Fruit fly (Drosophila melanogaster) whole organism, embryonic: ENCODE measurements around the gene CstF64.
A peak's percentile ranks its signal among the peaks of the same experiment; 100 is the strongest.

Experiments used
- Atf-2 ChIP-seq: fragments of 200-800 bp; sonication (Bioruptor generic); optimal IDR thresholded peaks from 2 replicates; lab custom pipeline; 2016; ENCODE audit warnings: missing biosample characterization, missing genetic modification characterization
- CG10147 ChIP-seq: fragments of 200-800 bp; sonication (Bioruptor generic); optimal IDR thresholded peaks from 2 replicates; lab custom pipeline; 2019; ENCODE audit warnings: missing biosample characterization, mild to moderate bottlenecking, missing genetic modification characterization, moderate library complexity
- CG10274 ChIP-seq: fragments of 200-800 bp; sonication (Bioruptor generic); optimal IDR thresholded peaks from 3 replicates; lab custom pipeline; 2017; ENCODE audit warnings: missing biosample characterization, mild to moderate bottlenecking, missing genetic modification characterization
- CG10979 ChIP-seq: fragments of 200-800 bp; sonication (Bioruptor generic); optimal IDR thresholded peaks from 2 replicates; lab custom pipeline; 2018; ENCODE audit warnings: missing biosample characterization, mild to moderate bottlenecking, missing genetic modification characterization, moderate library complexity
- CG11093 ChIP-seq: fragments of 200-800 bp; sonication (Bioruptor generic); IDR thresholded peaks from 3 replicates; pipeline ENCODE4 v1.3.6; 2022; ENCODE audit warnings: missing biosample characterization, missing genetic modification characterization
- CG12155 ChIP-seq: fragments of 200-800 bp; sonication (Bioruptor generic); optimal IDR thresholded peaks from 3 replicates; lab custom pipeline; 2016; ENCODE audit warnings: missing biosample characterization, missing genetic modification characterization
- CG13287 ChIP-seq: fragments of 200-800 bp; sonication (Bioruptor generic); IDR thresholded peaks from 2 replicates; pipeline ENCODE4 v1.3.6; 2022; ENCODE audit warnings: missing biosample characterization, missing genetic modification characterization; ENCODE audit not compliant: partially characterized antibody
- CG14667 ChIP-seq: fragments of 200-800 bp; sonication (Bioruptor generic); IDR thresholded peaks from 2 replicates; pipeline ENCODE4 v1.3.6; 2022; ENCODE audit warnings: missing biosample characterization, missing genetic modification characterization
- CG14710 ChIP-seq: fragments of 200-800 bp; sonication (Bioruptor generic); optimal IDR thresholded peaks from 3 replicates; lab custom pipeline; 2019; ENCODE audit warnings: missing biosample characterization, mild to moderate bottlenecking, missing genetic modification characterization, moderate library complexity
- CG14860 ChIP-seq: fragments of 200-800 bp; sonication (Bioruptor generic); IDR thresholded peaks from 3 replicates; pipeline ENCODE4 v1.3.6; 2022; ENCODE audit warnings: missing biosample characterization, missing genetic modification characterization; ENCODE audit not compliant: partially characterized antibody
- CG18262 ChIP-seq: fragments of 200-800 bp; optimal IDR thresholded peaks from 3 replicates; lab custom pipeline; 2019; ENCODE audit warnings: missing biosample characterization, mild to moderate bottlenecking, missing genetic modification characterization, moderate library complexity
- CG18599 ChIP-seq: fragments of 200-800 bp; sonication (Bioruptor generic); optimal IDR thresholded peaks from 3 replicates; lab custom pipeline; 2017; ENCODE audit warnings: missing biosample characterization, missing genetic modification characterization, mild to moderate bottlenecking, moderate library complexity, missing genetic modification reagents
- CG2116 ChIP-seq: fragments of 200-800 bp; sonication (Bioruptor generic); optimal IDR thresholded peaks from 3 replicates; lab custom pipeline; 2018; ENCODE audit warnings: missing biosample characterization, mild to moderate bottlenecking, missing genetic modification characterization
- CG30403 ChIP-seq: fragments of 200-800 bp; sonication (Bioruptor generic); optimal IDR thresholded peaks from 3 replicates; lab custom pipeline; 2016; ENCODE audit warnings: missing biosample characterization, missing genetic modification characterization
- CG7786 ChIP-seq: fragments of 200-800 bp; sonication (Bioruptor generic); optimal IDR thresholded peaks from 2 replicates; lab custom pipeline; 2016; ENCODE audit warnings: missing biosample characterization, missing genetic modification characterization
- CG7928 ChIP-seq: fragments of 200-800 bp; sonication (Bioruptor generic); optimal IDR thresholded peaks from 2 replicates; lab custom pipeline; 2017; ENCODE audit warnings: missing biosample characterization, mild to moderate bottlenecking, missing genetic modification characterization
- CG8388 ChIP-seq: fragments of 200-800 bp; sonication (Bioruptor generic); optimal IDR thresholded peaks from 2 replicates; lab custom pipeline; 2019; ENCODE audit warnings: missing biosample characterization, mild to moderate bottlenecking, missing genetic modification characterization, moderate library complexity
- Dad ChIP-seq: fragments of 200-800 bp; sonication (Bioruptor generic); optimal IDR thresholded peaks from 3 replicates; lab custom pipeline; 2016; ENCODE audit warnings: missing biosample characterization, missing genetic modification characterization
- Dref ChIP-seq: fragments of 200-800 bp; sonication (Bioruptor generic); IDR thresholded peaks from 2 replicates; pipeline ENCODE4 v1.3.6; 2022; ENCODE audit warnings: missing biosample characterization, missing genetic modification characterization
- MESR4 ChIP-seq: fragments of 200-800 bp; sonication (Bioruptor generic); optimal IDR thresholded peaks from 2 replicates; lab custom pipeline; 2018; ENCODE audit warnings: missing biosample characterization, mild to moderate bottlenecking, missing genetic modification characterization, moderate library complexity
- Med ChIP-seq: fragments of 200-800 bp; sonication (Bioruptor generic); peaks from one replicate; lab custom pipeline; 2016; ENCODE audit warnings: missing biosample characterization, missing genetic modification characterization, mild to moderate bottlenecking, inconsistent platforms, moderate library complexity
- Opbp ChIP-seq: fragments of 200-800 bp; sonication (Bioruptor generic); IDR thresholded peaks from 3 replicates; pipeline ENCODE4 v1.3.6; 2022; ENCODE audit warnings: missing biosample characterization, missing genetic modification characterization; ENCODE audit not compliant: partially characterized antibody
- Pdp1 ChIP-seq, 2 experiments: fragments of 200-800 bp; sonication (Bioruptor generic); optimal IDR thresholded peaks; 3 replicates each; lab custom pipeline; 2016; ENCODE audit warnings: missing biosample characterization in 2 of 2, missing genetic modification characterization in 2 of 2, mild to moderate bottlenecking in 1 of 2, moderate library complexity in 1 of 2
- Side ChIP-seq: fragments of 200-800 bp; sonication (Bioruptor generic); optimal IDR thresholded peaks from 2 replicates; lab custom pipeline; 2016; ENCODE audit warnings: missing biosample characterization, missing genetic modification characterization
- Sin3A ChIP-seq: fragments of >200 bp; optimal IDR thresholded peaks from 2 replicates; lab custom pipeline; 2018
- Tbp ChIP-seq: fragments of >200 bp; optimal IDR thresholded peaks from 2 replicates; lab custom pipeline; 2018; ENCODE audit warnings: missing biosample characterization, missing genetic modification characterization
- abd-A ChIP-seq: fragments of 200-800 bp; sonication (Bioruptor generic); optimal IDR thresholded peaks from 3 replicates; lab custom pipeline; 2019; ENCODE audit warnings: missing biosample characterization, mild to moderate bottlenecking, missing genetic modification characterization, moderate library complexity
- ato ChIP-seq: fragments of 200-800 bp; sonication (Bioruptor generic); IDR thresholded peaks from 2 replicates; pipeline ENCODE4 v1.3.6; 2022; ENCODE audit warnings: missing biosample characterization, missing genetic modification characterization; ENCODE audit not compliant: partially characterized antibody
- bab2 ChIP-seq: fragments of 200-800 bp; sonication (Bioruptor generic); optimal IDR thresholded peaks from 2 replicates; lab custom pipeline; 2016; ENCODE audit warnings: missing biosample characterization, missing genetic modification characterization
- bcd ChIP-seq: fragments of 200-800 bp; sonication (Bioruptor generic); optimal IDR thresholded peaks from 2 replicates; lab custom pipeline; 2017; ENCODE audit warnings: missing biosample characterization, mild to moderate bottlenecking, missing genetic modification characterization
- dysf ChIP-seq: fragments of 200-800 bp; sonication (Bioruptor generic); IDR thresholded peaks from 3 replicates; pipeline ENCODE4 v1.3.6; 2022; ENCODE audit warnings: missing biosample characterization, missing genetic modification characterization
- en ChIP-seq: fragments of 200-800 bp; sonication (Bioruptor generic); optimal IDR thresholded peaks from 2 replicates; lab custom pipeline; 2016; ENCODE audit warnings: missing biosample characterization, missing genetic modification characterization
- gfzf ChIP-seq: fragments of 200-800 bp; sonication (Bioruptor generic); optimal IDR thresholded peaks from 2 replicates; lab custom pipeline; 2016; ENCODE audit warnings: missing biosample characterization, mild to moderate bottlenecking, missing genetic modification characterization, moderate library complexity
- grau ChIP-seq: fragments of 200-800 bp; optimal IDR thresholded peaks from 3 replicates; lab custom pipeline; 2019; ENCODE audit warnings: missing biosample characterization, mild to moderate bottlenecking, missing genetic modification characterization, moderate library complexity
- hkb ChIP-seq, 2 experiments: fragments of 200-800 bp in 1 of 2; fragments of >200 bp in 1 of 2; sonication (Bioruptor generic) in 1 of 2; IDR thresholded peaks in 1 of 2; optimal IDR thresholded peaks in 1 of 2; 2 replicates each; pipeline versions ENCODE4 v1.3.6 to Lab custom; 2017 to 2022; ENCODE audit warnings: missing biosample characterization in 1 of 2, missing genetic modification characterization in 1 of 2
- inv ChIP-seq: fragments of 200-800 bp; sonication (Bioruptor generic); IDR thresholded peaks from 2 replicates; pipeline ENCODE4 v1.3.6; 2022; ENCODE audit warnings: missing biosample characterization, missing genetic modification characterization; ENCODE audit not compliant: partially characterized antibody
- kni ChIP-seq: fragments of 200-800 bp; sonication (Bioruptor generic); optimal IDR thresholded peaks from 3 replicates; lab custom pipeline; 2017; ENCODE audit warnings: mild to moderate bottlenecking, missing biosample characterization, missing genetic modification reagents, missing genetic modification characterization
- knrl ChIP-seq: fragments of 200-800 bp; sonication (Bioruptor generic); IDR thresholded peaks from 3 replicates; pipeline ENCODE4 v1.3.6; 2022; ENCODE audit warnings: missing biosample characterization, missing genetic modification characterization; ENCODE audit not compliant: partially characterized antibody
- mirr ChIP-seq: fragments of 200-800 bp; sonication (Bioruptor generic); optimal IDR thresholded peaks from 3 replicates; lab custom pipeline; 2018; ENCODE audit warnings: missing biosample characterization, mild to moderate bottlenecking, missing genetic modification characterization
- nmo ChIP-seq: fragments of 200-800 bp; sonication (Bioruptor generic); optimal IDR thresholded peaks from 2 replicates; lab custom pipeline; 2018; ENCODE audit warnings: missing biosample characterization, mild to moderate bottlenecking, missing genetic modification characterization, moderate library complexity
- ro ChIP-seq: fragments of 200-800 bp; sonication (Bioruptor generic); IDR thresholded peaks from 2 replicates; pipeline ENCODE4 v1.3.6; 2022; ENCODE audit warnings: missing biosample characterization, missing genetic modification characterization
- sqz ChIP-seq: fragments of 200-800 bp; sonication (Bioruptor generic); optimal IDR thresholded peaks from 3 replicates; lab custom pipeline; 2018; ENCODE audit warnings: missing biosample characterization, mild to moderate bottlenecking, missing genetic modification characterization
- stwl ChIP-seq: fragments of 200-800 bp; sonication (Bioruptor generic); optimal IDR thresholded peaks from 3 replicates; lab custom pipeline; 2018; ENCODE audit warnings: missing biosample characterization, mild to moderate bottlenecking, missing genetic modification characterization, moderate library complexity
- tgo ChIP-seq: fragments of 200-800 bp; sonication (Bioruptor generic); IDR thresholded peaks from 3 replicates; pipeline ENCODE4 v1.3.6; 2022; ENCODE audit warnings: missing biosample characterization, missing genetic modification characterization
- trem ChIP-seq: fragments of 200-800 bp; optimal IDR thresholded peaks from 3 replicates; lab custom pipeline; 2019; ENCODE audit warnings: missing biosample characterization, mild to moderate bottlenecking, missing genetic modification characterization, moderate library complexity
- unc-4 ChIP-seq: fragments of 200-800 bp; sonication (Bioruptor generic); IDR thresholded peaks from 2 replicates; pipeline ENCODE4 v1.3.6; 2022; ENCODE audit warnings: missing biosample characterization, missing genetic modification characterization; ENCODE audit not compliant: partially characterized antibody
- zen2 ChIP-seq: fragments of 200-800 bp; sonication (Bioruptor generic); IDR thresholded peaks from 3 replicates; pipeline ENCODE4 v1.3.6; 2022; ENCODE audit warnings: missing biosample characterization, missing genetic modification characterization; ENCODE audit not compliant: partially characterized antibody

CstF64 gene

DNA sequence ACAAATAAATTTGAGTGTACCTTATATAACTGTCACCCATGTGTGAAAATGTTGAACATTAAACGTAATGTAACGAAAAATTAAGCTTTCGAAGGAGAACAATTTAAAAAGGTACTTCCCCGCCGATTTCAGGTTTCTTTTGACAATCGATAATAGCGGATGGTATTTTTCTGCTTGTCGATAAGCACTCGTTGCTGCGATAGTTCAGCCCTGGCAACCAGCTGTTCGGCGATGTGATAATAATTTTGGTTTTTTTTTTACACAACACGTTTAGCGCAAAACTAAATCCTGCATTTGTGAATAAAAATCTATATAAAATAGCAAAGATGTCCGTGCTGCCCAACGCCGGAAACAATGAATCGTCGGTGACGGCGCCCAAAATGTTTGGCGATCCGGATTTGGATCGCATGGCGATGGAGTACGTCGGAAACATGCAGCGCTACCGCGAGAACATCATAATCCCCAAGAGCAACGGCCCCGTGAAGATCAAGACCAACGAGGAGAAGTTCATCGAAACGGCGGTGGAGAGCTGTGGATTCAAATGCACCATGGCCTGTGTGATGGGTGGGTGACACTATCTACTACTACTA lies 8.3 kb downstream of the CstF64 start, which contains the start of gene CG31229 (continued):
- TF ChIP-seq zen2 (peak; percentile 59; the same call in 2 of the 3 replicates), nmo (peak; percentile 8), stwl (tag; lab: Kevin White, UChicago) (peak; percentile 54), CG30403 (GFP tag; lab: Kevin White, UChicago) (no peak), Pdp1 (GFP tag; optimal IDR thresholded peaks at IDR 0.05; lab: Kevin White, UChicago) (peak in 1 of 2 experiments; percentile 97), bcd (GFP tag; lab: Kevin White, UChicago) (no peak), unc-4 (GFP tag; lab: Robert Waterston, UW) (peak; percentile 59), CG12155 (GFP tag; lab: Kevin White, UChicago) (peak; percentile 90), Med (GFP tag; lab: Kevin White, UChicago) (peak; percentile 70), gfzf (GFP tag; lab: Kevin White, UChicago) (peak; percentile 47), Sin3A (peak; percentile 34), CG13287 (GFP tag; lab: Robert Waterston, UW) (peak; percentile 77), hkb (optimal IDR thresholded peaks at IDR 0.05; lab: Kevin White, UChicago) (no peak), hkb (GFP tag; IDR thresholded peaks at IDR 0.05; lab: Robert Waterston, UW) (0 out of 2 replicates have a peak, but pooled peaks have one; percentile 13), Dad (GFP tag; lab: Kevin White, UChicago) (no peak), MESR4 (peak; percentile 53), Dref (GFP tag; lab: Robert Waterston, UW) (peak; percentile 86), trem (tag; lab: Kevin White, UChicago) (peak; percentile 6), knrl (GFP tag; lab: Robert Waterston, UW) (peak; percentile 21; the same call in 1 of the 3 replicates), sqz (GFP tag; lab: Kevin White, UChicago) (peak; percentile 89), CG2116 (GFP tag; lab: Kevin White, UChicago) (peak; percentile 62), CG18599 (GFP tag; lab: Kevin White, UChicago) (no peak), tgo (GFP tag; lab: Robert Waterston, UW) (no peak)
- TF ChIP-seq, all 482 proteins: peak for 52

DNA sequence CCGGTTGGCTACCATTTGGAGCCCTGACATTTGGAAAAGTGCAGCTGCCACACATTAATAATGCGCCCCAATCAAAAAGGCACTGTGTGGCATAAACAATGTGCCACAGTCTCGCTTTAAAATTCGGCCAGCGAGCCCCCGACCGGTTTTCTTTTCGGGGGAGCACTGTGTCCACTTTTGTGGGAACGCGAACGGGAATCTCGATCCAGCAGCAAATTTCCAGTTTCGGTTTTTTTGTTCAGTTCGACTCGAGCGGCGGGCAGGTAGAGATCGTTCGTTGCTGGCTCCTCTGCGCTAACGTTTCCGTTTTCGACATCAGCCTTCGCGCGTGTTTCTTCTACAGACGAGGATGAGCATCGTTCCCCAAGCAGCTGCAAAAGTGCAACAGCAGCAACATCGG lies 9.7 kb downstream of the CstF64 start, which contains the start of gene CG7702:
CG7702 (plus strand) TSS at position 239 of the 400 bp plus-strand sequence.
- TF ChIP-seq CG10274 (GFP tag; lab: Kevin White, UChicago), result no peak
- no peak for TF ChIP-seq CG11093
- no peak for TF ChIP-seq CG14710 (tag; lab: Kevin White, UChicago)
- no peak for TF ChIP-seq abd-A (tag; lab: Kevin White, UChicago)
- no peak for TF ChIP-seq CG18262 (tag; lab: Kevin White, UChicago)
- TF ChIP-seq kni (GFP tag; lab: Kevin White, UChicago), result peak; percentile 62
- no peak for TF ChIP-seq Atf-2 (GFP tag; lab: Kevin White, UChicago)
- peak; percentile 38 for TF ChIP-seq grau (tag; lab: Kevin White, UChicago)
- TF ChIP-seq CG8388, result peak; percentile 42
- TF ChIP-seq gfzf (GFP tag; lab: Kevin White, UChicago), result no peak
- no peak for TF ChIP-seq en
- no peak for TF ChIP-seq Opbp
- TF ChIP-seq mirr, result no peak
- TF ChIP-seq CG10147, result no peak
- no peak for TF ChIP-seq CG14860
- TF ChIP-seq CG7928 (GFP tag; lab: Kevin White, UChicago), result no peak
- no peak for TF ChIP-seq ro (GFP tag; lab: Robert Waterston, UW)
- no peak for TF ChIP-seq CG14667
- no peak for TF ChIP-seq Tbp
- no peak for TF ChIP-seq inv (GFP tag; lab: Robert Waterston, UW)
- peak; percentile 57 for TF ChIP-seq sqz (GFP tag; lab: Kevin White, UChicago)
- no peak for TF ChIP-seq Side
- no peak for TF ChIP-seq bab2 (GFP tag; lab: Kevin White, UChicago)
- peak; percentile 36; the same call in 1 of the 2 replicates for TF ChIP-seq ato (GFP tag; lab: Robert Waterston, UW)
- TF ChIP-seq dysf (GFP tag; lab: Robert Waterston, UW), result no peak
- TF ChIP-seq CG10979 (tag; lab: Kevin White, UChicago), result no peak
- no peak for TF ChIP-seq CG7786 (GFP tag; lab: Kevin White, UChicago)
